Fruit fly (Drosophila melanogaster): Measurements from ENCODE around the gene beta-Spec.

beta-Spec gene

DNA sequence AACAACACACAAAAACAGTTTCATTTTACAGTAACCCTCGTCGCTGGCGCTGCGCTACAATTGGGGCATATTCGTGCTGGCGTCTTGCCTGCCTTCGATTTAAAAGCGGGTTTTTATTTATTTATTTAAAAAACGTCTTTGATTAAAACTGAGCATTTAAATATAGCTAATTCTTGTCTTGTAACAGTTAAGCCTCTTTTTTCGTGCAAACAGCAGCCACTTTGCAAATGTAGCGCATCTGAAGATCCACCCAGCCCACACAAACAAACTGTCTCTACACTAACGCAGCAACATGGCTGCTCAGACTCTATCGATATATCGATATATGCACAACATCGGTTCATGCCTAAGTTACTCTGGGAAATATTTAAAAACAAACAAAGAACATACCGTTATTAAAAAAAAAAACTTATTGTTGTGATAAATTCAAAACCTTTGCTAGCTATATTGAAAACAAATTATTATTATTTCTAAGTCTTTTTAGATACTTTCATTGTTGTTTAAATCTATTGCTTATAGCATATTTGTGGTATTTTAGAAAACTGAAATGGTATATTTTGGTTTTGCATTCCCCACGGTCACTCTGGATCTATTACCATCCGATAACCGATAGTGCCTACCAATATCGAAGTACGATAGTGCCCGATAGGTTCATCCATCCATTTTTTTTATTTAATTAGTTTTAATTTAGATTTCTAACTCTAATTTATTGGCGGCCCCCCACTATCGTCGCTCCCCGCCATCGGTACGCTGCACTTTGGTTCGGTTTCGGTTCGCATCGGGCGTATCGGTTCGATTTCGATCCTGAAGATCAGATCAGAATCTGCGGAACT, 45.8 kb downstream of the beta-Spec start, which contains the start of the genes CG8188 and par-6 (continued):
- TF ChIP-seq ase (GFP tag; IDR thresholded peaks at IDR 0.05) (peak; percentile 67; the same call in 2 of the 3 replicates), otp (GFP tag; IDR thresholded peaks at IDR 0.05) (peak; percentile 79), br (optimal IDR thresholded peaks at IDR 0.05) (no peak), nerfin-1 (tag; optimal IDR thresholded peaks at IDR 0.05) (peak; percentile 74), Xrp1 (GFP tag; IDR thresholded peaks at IDR 0.05) (peak; percentile 92), Dll (GFP tag; IDR thresholded peaks at IDR 0.05; ENCODE audit: partially characterized antibody) (peak; percentile 82), C15 (GFP tag; IDR thresholded peaks at IDR 0.05) (peak; percentile 70; the same call in 1 of the 3 replicates), CG10267 (tag; optimal IDR thresholded peaks at IDR 0.05) (peak; percentile 75), gsb (GFP tag; IDR thresholded peaks at IDR 0.05) (peak; percentile 67), CG30403 (GFP tag; optimal IDR thresholded peaks at IDR 0.05) (peak; percentile 90), CG17802 (tag; optimal IDR thresholded peaks at IDR 0.05) (peak; percentile 62), Hr3 (GFP tag; optimal IDR thresholded peaks at IDR 0.05) (peak; percentile 84), CG7928 (GFP tag; optimal IDR thresholded peaks at IDR 0.05) (peak; percentile 86), nau (GFP tag; optimal IDR thresholded peaks at IDR 0.05) (peak; percentile 36), Doc2 (GFP tag; IDR thresholded peaks at IDR 0.05) (no peak), Stat92E (GFP tag; optimal IDR thresholded peaks at IDR 0.05) (peak in 1 of 3 experiments; percentile 18), ac (GFP tag; optimal IDR thresholded peaks at IDR 0.05) (peak; percentile 52), CG14014 (GFP tag; IDR thresholded peaks at IDR 0.05) (peak; percentile 92), CG31224 (GFP tag; IDR thresholded peaks at IDR 0.05) (peak; percentile 84), CG6272 (GFP tag; IDR thresholded peaks at IDR 0.05) (peak; percentile 81), Camta (GFP tag; optimal IDR thresholded peaks at IDR 0.05) (peak; percentile 83), CG12299 (tag; optimal IDR thresholded peaks at IDR 0.05) (peak; percentile 81), tio (GFP tag; optimal IDR thresholded peaks at IDR 0.05) (peak; percentile 75), Usf (GFP tag; optimal IDR thresholded peaks at IDR 0.05) (peak; percentile 77), CG9876 (GFP tag; optimal IDR thresholded peaks at IDR 0.05) (peak; percentile 79), Deaf1 (tag; optimal IDR thresholded peaks at IDR 0.05) (peak; percentile 52), CG12104 (GFP tag; optimal IDR thresholded peaks at IDR 0.05) (peak; percentile 69), kah (GFP tag; optimal IDR thresholded peaks at IDR 0.05) (peak; percentile 62), fd64A (GFP tag; optimal IDR thresholded peaks at IDR 0.05) (peak; percentile 40), CG2712 (tag; optimal IDR thresholded peaks at IDR 0.05) (peak; percentile 87), crc (GFP tag; optimal IDR thresholded peaks at IDR 0.05) (peak; percentile 41), Gsc (GFP tag; IDR thresholded peaks at IDR 0.05) (no peak), bowl (GFP tag; IDR thresholded peaks at IDR 0.05) (no peak), zf30C (GFP tag; optimal IDR thresholded peaks at IDR 0.05) (peak; percentile 17), CG13287 (GFP tag; IDR thresholded peaks at IDR 0.05; ENCODE audit: partially characterized antibody) (peak; percentile 75), CG31441 (GFP tag; IDR thresholded peaks at IDR 0.05) (peak; percentile 79), CG12391 (tag; optimal IDR thresholded peaks at IDR 0.05) (peak; percentile 89), CG11093 (GFP tag; IDR thresholded peaks at IDR 0.05) (peak; percentile 75; the same call in 1 of the 3 replicates), slou (GFP tag; optimal IDR thresholded peaks at IDR 0.05) (peak; percentile 63), prd (optimal IDR thresholded peaks at IDR 0.05) (no peak), prd (GFP tag; IDR thresholded peaks at IDR 0.05) (peak; percentile 95), CG10274 (GFP tag; optimal IDR thresholded peaks at IDR 0.05) (peak; percentile 100), CG43689 (GFP tag; IDR thresholded peaks at IDR 0.05) (no peak), Ets65A (GFP tag) (peak; percentile 98), CG14667 (GFP tag; IDR thresholded peaks at IDR 0.05) (peak; percentile 82), sug (tag; optimal IDR thresholded peaks at IDR 0.05) (peak; percentile 84), CG4617 (GFP tag; optimal IDR thresholded peaks at IDR 0.05; ENCODE audit: borderline replicate concordance) (peak; percentile 35), CG11247 (GFP tag; IDR thresholded peaks at IDR 0.05) (peak; percentile 85), CG16863 (GFP tag; optimal IDR thresholded peaks at IDR 0.05) (peak; percentile 89), Kr (GFP tag; optimal IDR thresholded peaks at IDR 0.05) (no peak)
